Fruit fly (Drosophila melanogaster) whole organism, embryonic: ENCODE data around the gene Acp63F.

Source experiments
- Bgb ChIP-seq: fragments of 200-800 bp; sonication (Bioruptor generic); IDR thresholded peaks from 2 replicates; pipeline ENCODE4 v1.3.6; 2022; ENCODE audit warnings: missing biosample characterization, missing genetic modification characterization; ENCODE audit not compliant: partially characterized antibody
- CG10267 ChIP-seq: fragments of 200-800 bp; sonication (Bioruptor generic); optimal IDR thresholded peaks from 2 replicates; lab custom pipeline; 2018; ENCODE audit warnings: missing biosample characterization, mild to moderate bottlenecking, missing genetic modification characterization, moderate library complexity
- CG12219 ChIP-seq: fragments of 200-800 bp; sonication (Bioruptor generic); optimal IDR thresholded peaks from 3 replicates; lab custom pipeline; 2018; ENCODE audit warnings: missing biosample characterization, mild to moderate bottlenecking, missing genetic modification characterization
- CG13894 ChIP-seq: fragments of 200-800 bp; sonication (Bioruptor generic); optimal IDR thresholded peaks from 3 replicates; lab custom pipeline; 2018; ENCODE audit warnings: missing biosample characterization, mild to moderate bottlenecking, missing genetic modification characterization, moderate library complexity
- CG14965 ChIP-seq: fragments of 200-800 bp; sonication (Bioruptor generic); optimal IDR thresholded peaks from 2 replicates; lab custom pipeline; 2016; ENCODE audit warnings: missing biosample characterization, missing genetic modification characterization, borderline replicate concordance
- CG15479 ChIP-seq: fragments of 200-800 bp; sonication (Bioruptor generic); optimal IDR thresholded peaks from 3 replicates; lab custom pipeline; 2019; ENCODE audit warnings: missing biosample characterization, mild to moderate bottlenecking, missing genetic modification characterization, moderate library complexity
- CG1603 ChIP-seq: fragments of 200-800 bp; sonication (Bioruptor generic); optimal IDR thresholded peaks from 2 replicates; lab custom pipeline; 2019; ENCODE audit warnings: missing biosample characterization, mild to moderate bottlenecking, missing genetic modification characterization, moderate library complexity
- CG17802 ChIP-seq: fragments of 200-800 bp; sonication (Bioruptor generic); optimal IDR thresholded peaks from 2 replicates; lab custom pipeline; 2018; ENCODE audit warnings: missing biosample characterization, mild to moderate bottlenecking, missing genetic modification characterization, moderate library complexity
- CG2116 ChIP-seq: fragments of 200-800 bp; sonication (Bioruptor generic); optimal IDR thresholded peaks from 3 replicates; lab custom pipeline; 2018; ENCODE audit warnings: missing biosample characterization, mild to moderate bottlenecking, missing genetic modification characterization
- CG2129 ChIP-seq: fragments of 200-800 bp; sonication (Bioruptor generic); IDR thresholded peaks from 2 replicates; pipeline ENCODE4 v1.3.6; 2022; ENCODE audit warnings: missing biosample characterization, missing genetic modification characterization; ENCODE audit not compliant: partially characterized antibody
- CG34422 ChIP-seq: fragments of 200-800 bp; sonication (Bioruptor generic); IDR thresholded peaks from 3 replicates; pipeline ENCODE4 v1.3.6; 2022; ENCODE audit warnings: missing biosample characterization, missing genetic modification characterization
- CG4617 ChIP-seq: fragments of 200-800 bp; sonication (Bioruptor generic); optimal IDR thresholded peaks from 3 replicates; lab custom pipeline; 2016; ENCODE audit warnings: missing biosample characterization, missing genetic modification characterization, borderline replicate concordance
- CHES-1-like ChIP-seq: fragments of 200-800 bp; sonication (Bioruptor generic); optimal IDR thresholded peaks from 2 replicates; lab custom pipeline; 2016; ENCODE audit warnings: missing biosample characterization, missing genetic modification characterization
- Chrac-16 ChIP-seq: fragments of 200-800 bp; sonication (Bioruptor generic); optimal IDR thresholded peaks from 3 replicates; lab custom pipeline; 2016; ENCODE audit warnings: missing biosample characterization, missing genetic modification characterization
- CoRest ChIP-seq: fragments of 200-800 bp; sonication (Bioruptor generic); optimal IDR thresholded peaks from 3 replicates; lab custom pipeline; 2018; ENCODE audit warnings: missing biosample characterization, mild to moderate bottlenecking, missing genetic modification characterization, moderate library complexity
- Dip2 ChIP-seq: fragments of 200-800 bp; sonication (Bioruptor generic); IDR thresholded peaks from 2 replicates; pipeline ENCODE4 v1.3.6; 2022; ENCODE audit warnings: missing biosample characterization, missing genetic modification characterization
- Doc3 ChIP-seq: fragments of 200-800 bp; sonication (Bioruptor generic); IDR thresholded peaks from 3 replicates; pipeline ENCODE4 v1.3.6; 2022; ENCODE audit warnings: missing biosample characterization, missing genetic modification characterization; ENCODE audit not compliant: partially characterized antibody
- Dp ChIP-seq: fragments of 200-800 bp; sonication (Bioruptor generic); optimal IDR thresholded peaks from 2 replicates; lab custom pipeline; 2018; ENCODE audit warnings: missing biosample characterization, mild to moderate bottlenecking, missing genetic modification characterization, moderate library complexity
- Dref ChIP-seq: fragments of 200-800 bp; sonication (Bioruptor generic); IDR thresholded peaks from 2 replicates; pipeline ENCODE4 v1.3.6; 2022; ENCODE audit warnings: missing biosample characterization, missing genetic modification characterization
- E2f2 ChIP-seq: fragments of 200-800 bp; sonication (Bioruptor generic); IDR thresholded peaks from 2 replicates; pipeline ENCODE4 v1.3.6; 2022; ENCODE audit warnings: missing biosample characterization, missing genetic modification characterization
- Ets97D ChIP-seq: fragments of 200-800 bp; sonication (Bioruptor generic); optimal IDR thresholded peaks from 3 replicates; lab custom pipeline; 2016; ENCODE audit warnings: missing biosample characterization, missing genetic modification characterization
- HLH4C ChIP-seq: fragments of 200-800 bp; sonication (Bioruptor generic); IDR thresholded peaks from 3 replicates; pipeline ENCODE4 v1.3.6; 2022; ENCODE audit warnings: missing biosample characterization, missing genetic modification characterization; ENCODE audit not compliant: partially characterized antibody
- HLHmδ ChIP-seq: fragments of 200-800 bp; sonication (Bioruptor generic); optimal IDR thresholded peaks from 2 replicates; lab custom pipeline; 2018; ENCODE audit warnings: missing biosample characterization, mild to moderate bottlenecking, missing genetic modification characterization, moderate library complexity
- Hmr ChIP-seq: fragments of 200-800 bp; sonication (Bioruptor generic); optimal IDR thresholded peaks from 3 replicates; lab custom pipeline; 2017; ENCODE audit warnings: mild to moderate bottlenecking, missing biosample characterization, missing genetic modification reagents, missing genetic modification characterization
- MBD-R2 ChIP-seq: fragments of 200-800 bp; sonication (Bioruptor generic); IDR thresholded peaks from 2 replicates; pipeline ENCODE4 v1.3.6; 2022; ENCODE audit warnings: missing biosample characterization, missing genetic modification characterization
- Mes4 ChIP-seq: fragments of 200-800 bp; sonication (Bioruptor generic); optimal IDR thresholded peaks from 2 replicates; lab custom pipeline; 2016; ENCODE audit warnings: missing biosample characterization, missing genetic modification characterization
- Neu2 ChIP-seq: fragments of 200-800 bp; sonication (Bioruptor generic); optimal IDR thresholded peaks from 3 replicates; lab custom pipeline; 2016; ENCODE audit warnings: missing biosample characterization, missing genetic modification characterization, borderline replicate concordance
- Nf-YC ChIP-seq: fragments of 200-800 bp; optimal IDR thresholded peaks from 3 replicates; lab custom pipeline; 2019; ENCODE audit warnings: missing biosample characterization, mild to moderate bottlenecking, missing genetic modification characterization, moderate library complexity
- Pdp1 ChIP-seq, 2 experiments: fragments of 200-800 bp; sonication (Bioruptor generic); optimal IDR thresholded peaks; 3 replicates each; lab custom pipeline; 2016; ENCODE audit warnings: missing biosample characterization in 2 of 2, missing genetic modification characterization in 2 of 2, mild to moderate bottlenecking in 1 of 2, moderate library complexity in 1 of 2
- Sin3A ChIP-seq: fragments of >200 bp; optimal IDR thresholded peaks from 2 replicates; lab custom pipeline; 2018
- bbx ChIP-seq: fragments of 200-800 bp; sonication (Bioruptor generic); IDR thresholded peaks from 2 replicates; pipeline ENCODE4 v1.3.6; 2022; ENCODE audit warnings: missing biosample characterization, missing genetic modification characterization; ENCODE audit not compliant: partially characterized antibody
- chinmo ChIP-seq: fragments of 200-800 bp; sonication (Bioruptor generic); IDR thresholded peaks from 4 replicates; pipeline ENCODE4 v1.3.6; 2022; ENCODE audit warnings: missing biosample characterization, missing genetic modification characterization; ENCODE audit not compliant: partially characterized antibody
- crp ChIP-seq, 2 experiments: fragments of 200-800 bp; sonication (Bioruptor generic); optimal IDR thresholded peaks; 2 replicates in 1 of 2; 3 replicates in 1 of 2; lab custom pipeline; 2017; ENCODE audit warnings: missing biosample characterization in 2 of 2, missing genetic modification characterization in 2 of 2, mild to moderate bottlenecking in 1 of 2, moderate library complexity in 1 of 2
- dmrt99B ChIP-seq: fragments of 200-800 bp; sonication (Bioruptor generic); optimal IDR thresholded peaks from 2 replicates; lab custom pipeline; 2018; ENCODE audit warnings: missing biosample characterization, mild to moderate bottlenecking, missing genetic modification characterization, moderate library complexity
- ftz-f1 ChIP-seq: fragments of 200-800 bp; sonication (Bioruptor generic); optimal IDR thresholded peaks from 2 replicates; lab custom pipeline; 2016; ENCODE audit warnings: missing biosample characterization, missing genetic modification characterization
- gt ChIP-seq: fragments of 200-800 bp; sonication (Bioruptor generic); IDR thresholded peaks from 2 replicates; pipeline ENCODE4 v1.3.6; 2022; ENCODE audit warnings: missing biosample characterization, missing genetic modification characterization
- her ChIP-seq: fragments of 200-800 bp; sonication (Bioruptor generic); optimal IDR thresholded peaks from 2 replicates; lab custom pipeline; 2016; ENCODE audit warnings: missing biosample characterization, missing genetic modification characterization
- knrl ChIP-seq: fragments of 200-800 bp; sonication (Bioruptor generic); IDR thresholded peaks from 3 replicates; pipeline ENCODE4 v1.3.6; 2022; ENCODE audit warnings: missing biosample characterization, missing genetic modification characterization; ENCODE audit not compliant: partially characterized antibody
- lola ChIP-seq, 3 experiments: fragments of >200 bp in 2 of 3; fragments of 200-800 bp in 1 of 3; sonication (Bioruptor generic) in 1 of 3; optimal IDR thresholded peaks; 2 replicates each; lab custom pipeline; 2017 to 2019; ENCODE audit warnings: missing biosample characterization in 3 of 3, missing genetic modification characterization in 3 of 3, mild to moderate bottlenecking in 1 of 3, moderate library complexity in 1 of 3
- pan ChIP-seq, 4 experiments: fragments of >200 bp in 3 of 4; fragments of 200-800 bp in 1 of 4; sonication (Bioruptor generic) in 1 of 4; optimal IDR thresholded peaks in 3 of 4; IDR thresholded peaks in 1 of 4; 2 replicates each; pipeline versions ENCODE4 v1.3.6 to Lab custom; 2017 to 2022; ENCODE audit warnings: missing biosample characterization in 2 of 4, missing genetic modification characterization in 2 of 4, mixed read lengths in 1 of 4
- phol ChIP-seq: fragments of 200-800 bp; sonication (Bioruptor generic); optimal IDR thresholded peaks from 3 replicates; lab custom pipeline; 2018; ENCODE audit warnings: missing biosample characterization, mild to moderate bottlenecking, missing genetic modification characterization, moderate library complexity
- row ChIP-seq: fragments of 200-800 bp; sonication (Bioruptor generic); IDR thresholded peaks from 3 replicates; pipeline ENCODE4 v1.3.6; 2022; ENCODE audit warnings: missing biosample characterization, missing genetic modification characterization
- sens-2 ChIP-seq: fragments of 200-800 bp; sonication (Bioruptor generic); IDR thresholded peaks from 2 replicates; pipeline ENCODE4 v1.3.6; 2022; ENCODE audit warnings: missing biosample characterization, missing genetic modification characterization
- shn ChIP-seq: fragments of 200-800 bp; sonication (Bioruptor generic); optimal IDR thresholded peaks from 3 replicates; lab custom pipeline; 2016; ENCODE audit warnings: missing biosample characterization, missing genetic modification characterization
- sna ChIP-seq: fragments of 200-800 bp; sonication (Bioruptor generic); IDR thresholded peaks from 2 replicates; pipeline ENCODE4 v1.3.6; 2022; ENCODE audit warnings: missing biosample characterization, missing genetic modification characterization; ENCODE audit not compliant: partially characterized antibody
- sug ChIP-seq: fragments of 200-800 bp; optimal IDR thresholded peaks from 2 replicates; lab custom pipeline; 2019; ENCODE audit warnings: missing biosample characterization, mild to moderate bottlenecking, missing genetic modification characterization, moderate library complexity
- vnd ChIP-seq: fragments of 200-800 bp; sonication (Bioruptor generic); IDR thresholded peaks from 3 replicates; pipeline ENCODE4 v1.3.6; 2022; ENCODE audit warnings: missing biosample characterization, missing genetic modification characterization; ENCODE audit not compliant: partially characterized antibody
- vvl ChIP-seq: fragments of 200-800 bp; sonication (Bioruptor generic); IDR thresholded peaks from 2 replicates; pipeline ENCODE4 v1.3.6; 2022; ENCODE audit warnings: missing biosample characterization, missing genetic modification characterization
- wdn ChIP-seq: fragments of 200-800 bp; sonication (Bioruptor generic); IDR thresholded peaks from 2 replicates; pipeline ENCODE4 v1.3.6; 2022; ENCODE audit warnings: missing biosample characterization, missing genetic modification characterization

Gene Acp63F

DNA sequence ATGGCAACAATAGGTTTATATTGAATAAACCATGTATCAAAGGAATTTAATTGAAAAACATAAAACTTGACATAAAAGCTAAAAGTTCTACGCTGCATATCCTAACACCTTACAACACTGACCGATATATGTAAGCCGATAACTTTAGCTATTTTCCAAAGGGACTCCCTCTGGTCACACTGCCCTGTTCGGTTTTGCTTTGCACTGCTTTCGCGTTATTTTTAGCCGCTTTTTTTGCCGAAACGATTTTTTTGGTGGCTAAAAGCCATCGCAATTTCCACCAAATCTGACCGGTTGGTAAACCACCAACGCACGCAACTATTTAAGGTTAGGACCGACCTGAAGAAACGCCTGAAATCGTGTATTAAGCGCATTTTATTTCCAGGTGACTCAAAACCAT is 5.1 kb downstream of the Acp63F start, which contains the start of the genes CG32263 and PIG-B (continued):
- peak; percentile 63 for TF ChIP-seq Ets97D
- TF ChIP-seq CG34422: peak; percentile 44; the same call in 1 of the 3 replicates
- TF ChIP-seq CG17802 (tag; lab: Kevin White, UChicago): no peak
- no peak for TF ChIP-seq lola (GFP tag; optimal IDR thresholded peaks at IDR 0.05; lab: Kevin White, UChicago)
- no peak for TF ChIP-seq CG15479 (GFP tag; lab: Kevin White, UChicago)
- TF ChIP-seq phol: peak; percentile 33
- TF ChIP-seq chinmo (GFP tag; lab: Robert Waterston, UW): peak; percentile 83; the same call in 2 of the 4 replicates
- no peak for TF ChIP-seq CHES-1-like (GFP tag; lab: Kevin White, UChicago)
- no peak for TF ChIP-seq sens-2 (GFP tag; lab: Robert Waterston, UW)
- no peak for TF ChIP-seq ftz-f1 (GFP tag; lab: Kevin White, UChicago)
- no peak for TF ChIP-seq Neu2
- TF ChIP-seq HLH4C (GFP tag; lab: Robert Waterston, UW): peak; percentile 66
- no peak for TF ChIP-seq Chrac-16 (GFP tag; lab: Kevin White, UChicago)
- TF ChIP-seq CG10267 (tag; lab: Kevin White, UChicago): peak; percentile 88
- peak; percentile 84 for TF ChIP-seq bbx (GFP tag; lab: Robert Waterston, UW)
- no peak for TF ChIP-seq wdn (GFP tag; lab: Robert Waterston, UW)
- no peak for TF ChIP-seq Mes4 (GFP tag; lab: Kevin White, UChicago)
- TF ChIP-seq vvl (GFP tag; lab: Robert Waterston, UW): peak; percentile 20; the same call in 1 of the 2 replicates
- peak; percentile 47; the same call in 2 of the 3 replicates for TF ChIP-seq knrl (GFP tag; lab: Robert Waterston, UW)
- no peak for TF ChIP-seq Nf-YC
- peak; percentile 43 for TF ChIP-seq CG2116 (GFP tag; lab: Kevin White, UChicago)
- TF ChIP-seq CG14965 (GFP tag; lab: Kevin White, UChicago): no peak
- peak; percentile 47 for TF ChIP-seq CG1603
- TF ChIP-seq CG12219 (GFP tag; lab: Kevin White, UChicago): no peak
- TF ChIP-seq vnd (GFP tag; lab: Robert Waterston, UW): peak; percentile 46; the same call in 1 of the 3 replicates
- peak; percentile 79 for TF ChIP-seq Bgb
- no peak for TF ChIP-seq HLHmδ
- TF ChIP-seq Doc3 (GFP tag; lab: Robert Waterston, UW): peak; percentile 63; the same call in 2 of the 3 replicates
- no peak for TF ChIP-seq Hmr
- no peak for TF ChIP-seq gt (GFP tag; lab: Robert Waterston, UW)
- TF ChIP-seq pan (optimal IDR thresholded peaks at IDR 0.05; lab: Kevin White, UChicago): no peak
- TF ChIP-seq pan (GFP tag; optimal IDR thresholded peaks at IDR 0.05 in 1 of 2, IDR thresholded peaks at IDR 0.05 in 1 of 2): no peak
- peak; percentile 64 for TF ChIP-seq CG4617 (GFP tag; lab: Kevin White, UChicago)
- peak; percentile 51; the same call in 1 of the 3 replicates for TF ChIP-seq row
- peak; percentile 24 for TF ChIP-seq sug

dm6 chr3L:3809943-3810342 is 6.2 kb downstream of the Acp63F start, which contains the start of gene CG32262:
CG32262 (minus strand) TSS chr3L:3810196.
- TF ChIP-seq dmrt99B (tag; lab: Kevin White, UChicago) (no peak), shn (no peak), MBD-R2 (peak; percentile 84), Dip2 (GFP tag; lab: Robert Waterston, UW) (no peak), Hmr (peak; percentile 22), CoRest (no peak), CG4617 (GFP tag; lab: Kevin White, UChicago) (peak; percentile 45), Dp (GFP tag; lab: Kevin White, UChicago) (peak; percentile 85), sna (GFP tag; lab: Robert Waterston, UW) (peak; percentile 71), Pdp1 (GFP tag; optimal IDR thresholded peaks at IDR 0.05; lab: Kevin White, UChicago) (peak in 1 of 2 experiments; percentile 82), Dref (GFP tag; lab: Robert Waterston, UW) (peak; percentile 84), Sin3A (lab: Kevin White, UChicago) (peak; percentile 3), E2f2 (peak; percentile 87), her (peak; percentile 11), crp (GFP tag; optimal IDR thresholded peaks at IDR 0.05; lab: Kevin White, UChicago) (peak in 1 of 2 experiments; percentile 91), CG2129 (GFP tag; lab: Robert Waterston, UW) (peak; percentile 17; the same call in 1 of the 2 replicates), CG13894 (tag; lab: Kevin White, UChicago) (no peak)
